Worm (Caenorhabditis elegans) whole organism, L2 larva: ENCODE measurements around the gene spp-9.

Experiments
- dmd-4 ChIP-seq: sonication (generic microtip); optimal IDR thresholded peaks from 2 replicates; lab custom pipeline; 2017; ENCODE audit warnings: missing biosample characterization, missing genetic modification characterization
- elt-3 ChIP-seq: sonication (generic microtip); optimal IDR thresholded peaks from 2 replicates; lab custom pipeline; 2017; ENCODE audit warnings: missing biosample characterization, missing genetic modification characterization
- lsy-2 ChIP-seq, 2 experiments: fragments of 150-350 bp in 1 of 2; sonication (generic microtip) in 1 of 2; optimal IDR thresholded peaks; 2 replicates each; lab custom pipeline; 2014 to 2017; ENCODE audit warnings: missing biosample characterization in 2 of 2, missing genetic modification characterization in 2 of 2
- mdl-1 ChIP-seq, 2 experiments: fragments of 150-350 bp in 1 of 2; sonication (generic microtip) in 1 of 2; optimal IDR thresholded peaks; 2 replicates each; lab custom pipeline; 2017; ENCODE audit warnings: missing biosample characterization in 2 of 2, missing genetic modification characterization in 2 of 2

ce11 chrX:11533543-11534003 is 46.0 kb downstream of the spp-9 start, which contains the start of gene C35C5.8:
- TF ChIP-seq elt-3: no peak
- no peak for TF ChIP-seq lsy-2 (tag; optimal IDR thresholded peaks at IDR 0.05; lab: Kevin White, UChicago)
- no peak for TF ChIP-seq mdl-1 (tag; optimal IDR thresholded peaks at IDR 0.05; lab: Kevin White, UChicago)
- TF ChIP-seq dmd-4: no peak
